Fruit fly (Drosophila melanogaster) whole organism, embryonic: ENCODE data around the gene CG13392.

Experiments used
- Aef1 ChIP-seq: fragments of 200-800 bp; sonication (Bioruptor generic); IDR thresholded peaks from 3 replicates; pipeline ENCODE4 v1.3.6; 2022; ENCODE audit warnings: missing biosample characterization, missing genetic modification characterization
- Awh ChIP-seq: fragments of 200-800 bp; sonication (Bioruptor generic); IDR thresholded peaks from 2 replicates; pipeline ENCODE4, ENCODE4 v1.3.6; 2022; ENCODE audit warnings: missing biosample characterization, missing genetic modification characterization
- Blimp-1 ChIP-seq: fragments of 200-800 bp; sonication (Bioruptor generic); optimal IDR thresholded peaks from 3 replicates; lab custom pipeline; 2018; ENCODE audit warnings: missing biosample characterization, missing genetic modification characterization, mild to moderate bottlenecking, moderate library complexity, missing genetic modification reagents
- CG1024 ChIP-seq: fragments of 200-800 bp; sonication (Bioruptor generic); IDR thresholded peaks from 2 replicates; pipeline ENCODE4 v1.3.6; 2022; ENCODE audit warnings: missing biosample characterization, missing genetic modification characterization
- CG10431 ChIP-seq: fragments of 200-800 bp; sonication (Bioruptor generic); optimal IDR thresholded peaks from 3 replicates; lab custom pipeline; 2018; ENCODE audit warnings: missing biosample characterization, mild to moderate bottlenecking, missing genetic modification characterization
- CG11247 ChIP-seq: fragments of 200-800 bp; sonication (Bioruptor generic); IDR thresholded peaks from 2 replicates; pipeline ENCODE4 v1.3.6; 2022; ENCODE audit warnings: missing biosample characterization, missing genetic modification characterization
- CG12104 ChIP-seq: fragments of 200-800 bp; sonication (Bioruptor generic); optimal IDR thresholded peaks from 3 replicates; lab custom pipeline; 2016; ENCODE audit warnings: missing biosample characterization, missing genetic modification characterization
- CG12299 ChIP-seq: fragments of 200-800 bp; sonication (Bioruptor generic); optimal IDR thresholded peaks from 2 replicates; lab custom pipeline; 2018; ENCODE audit warnings: missing biosample characterization, mild to moderate bottlenecking, missing genetic modification characterization
- CG12744 ChIP-seq: fragments of 200-800 bp; sonication (Bioruptor generic); optimal IDR thresholded peaks from 2 replicates; lab custom pipeline; 2016; ENCODE audit warnings: missing biosample characterization, missing genetic modification characterization
- CG13287 ChIP-seq: fragments of 200-800 bp; sonication (Bioruptor generic); IDR thresholded peaks from 2 replicates; pipeline ENCODE4 v1.3.6; 2022; ENCODE audit warnings: missing biosample characterization, missing genetic modification characterization; ENCODE audit not compliant: partially characterized antibody
- CG13296 ChIP-seq: fragments of 200-800 bp; sonication (Bioruptor generic); optimal IDR thresholded peaks from 3 replicates; lab custom pipeline; 2018; ENCODE audit warnings: missing biosample characterization, mild to moderate bottlenecking, missing genetic modification characterization
- CG15269 ChIP-seq: fragments of 200-800 bp; sonication (Bioruptor generic); optimal IDR thresholded peaks from 2 replicates; lab custom pipeline; 2018; ENCODE audit warnings: missing biosample characterization, mild to moderate bottlenecking, missing genetic modification characterization, moderate library complexity
- CG17568 ChIP-seq: fragments of 200-800 bp; sonication (Bioruptor generic); optimal IDR thresholded peaks from 2 replicates; lab custom pipeline; 2018; ENCODE audit warnings: missing biosample characterization, mild to moderate bottlenecking, missing genetic modification characterization, moderate library complexity
- CG1792 ChIP-seq: fragments of 200-800 bp; sonication (Bioruptor generic); optimal IDR thresholded peaks from 2 replicates; lab custom pipeline; 2016; ENCODE audit warnings: missing biosample characterization, missing genetic modification characterization
- CG2116 ChIP-seq: fragments of 200-800 bp; sonication (Bioruptor generic); optimal IDR thresholded peaks from 3 replicates; lab custom pipeline; 2018; ENCODE audit warnings: missing biosample characterization, mild to moderate bottlenecking, missing genetic modification characterization
- CG2712 ChIP-seq: fragments of 200-800 bp; optimal IDR thresholded peaks from 3 replicates; lab custom pipeline; 2019; ENCODE audit warnings: missing biosample characterization, mild to moderate bottlenecking, missing genetic modification characterization, moderate library complexity
- CG31224 ChIP-seq: fragments of 200-800 bp; sonication (Bioruptor generic); IDR thresholded peaks from 2 replicates; pipeline ENCODE4 v1.3.6; 2022; ENCODE audit warnings: missing biosample characterization, missing genetic modification characterization
- CG43689 ChIP-seq: fragments of 200-800 bp; sonication (Bioruptor generic); IDR thresholded peaks from 2 replicates; pipeline ENCODE4 v1.3.6; 2022; ENCODE audit warnings: missing biosample characterization, missing genetic modification characterization
- CG4707 ChIP-seq: fragments of 200-800 bp; sonication (Bioruptor generic); optimal IDR thresholded peaks from 2 replicates; lab custom pipeline; 2018; ENCODE audit warnings: missing biosample characterization, mild to moderate bottlenecking, missing genetic modification characterization, moderate library complexity
- CG4730 ChIP-seq: fragments of 200-800 bp; sonication (Bioruptor generic); IDR thresholded peaks from 2 replicates; pipeline ENCODE4 v1.3.6; 2022; ENCODE audit warnings: missing biosample characterization, missing genetic modification characterization
- CG4854 ChIP-seq: fragments of 200-800 bp; sonication (Bioruptor generic); optimal IDR thresholded peaks from 2 replicates; lab custom pipeline; 2016; ENCODE audit warnings: missing biosample characterization, missing genetic modification characterization, inconsistent platforms
- CG6765 ChIP-seq: fragments of 200-800 bp; sonication (Bioruptor generic); optimal IDR thresholded peaks from 3 replicates; lab custom pipeline; 2017; ENCODE audit warnings: missing biosample characterization, mild to moderate bottlenecking, missing genetic modification characterization
- CG8478 ChIP-seq: fragments of >200 bp; optimal IDR thresholded peaks from 2 replicates; lab custom pipeline; 2018
- CG9437 ChIP-seq: fragments of 200-800 bp; sonication (Bioruptor generic); optimal IDR thresholded peaks from 2 replicates; lab custom pipeline; 2018; ENCODE audit warnings: missing biosample characterization, mild to moderate bottlenecking, missing genetic modification characterization
- Camta ChIP-seq: fragments of 200-800 bp; sonication (Bioruptor generic); optimal IDR thresholded peaks from 2 replicates; lab custom pipeline; 2016; ENCODE audit warnings: missing biosample characterization, missing genetic modification characterization
- Doc3 ChIP-seq: fragments of 200-800 bp; sonication (Bioruptor generic); IDR thresholded peaks from 3 replicates; pipeline ENCODE4 v1.3.6; 2022; ENCODE audit warnings: missing biosample characterization, missing genetic modification characterization; ENCODE audit not compliant: partially characterized antibody
- Dp ChIP-seq: fragments of 200-800 bp; sonication (Bioruptor generic); optimal IDR thresholded peaks from 2 replicates; lab custom pipeline; 2018; ENCODE audit warnings: missing biosample characterization, mild to moderate bottlenecking, missing genetic modification characterization, moderate library complexity
- Eip74EF ChIP-seq, 2 experiments: fragments of 200-800 bp in 1 of 2; fragments of >200 bp in 1 of 2; sonication (Bioruptor generic) in 1 of 2; optimal IDR thresholded peaks; 2 replicates each; lab custom pipeline; 2017 to 2019; ENCODE audit warnings: missing biosample characterization in 2 of 2, missing genetic modification characterization in 2 of 2, mild to moderate bottlenecking in 1 of 2, moderate library complexity in 1 of 2
- HLH3B ChIP-seq: fragments of 200-800 bp; sonication (Bioruptor generic); IDR thresholded peaks from 2 replicates; pipeline ENCODE4 v1.3.6; 2022; ENCODE audit warnings: missing biosample characterization, missing genetic modification characterization
- HLH54F ChIP-seq: fragments of 200-800 bp; sonication (Bioruptor generic); optimal IDR thresholded peaks from 3 replicates; lab custom pipeline; 2016; ENCODE audit warnings: missing biosample characterization, missing genetic modification characterization
- Lpt ChIP-seq: fragments of >200 bp; optimal IDR thresholded peaks from 2 replicates; lab custom pipeline; 2018; ENCODE audit warnings: missing biosample characterization, missing genetic modification characterization
- NK7.1 ChIP-seq: fragments of 200-800 bp; sonication (Bioruptor generic); optimal IDR thresholded peaks from 3 replicates; lab custom pipeline; 2016; ENCODE audit warnings: missing biosample characterization, missing genetic modification characterization
- Nf-YA ChIP-seq: fragments of 200-800 bp; sonication (Bioruptor generic); IDR thresholded peaks from 2 replicates; pipeline ENCODE4 v1.3.6; 2022; ENCODE audit warnings: missing biosample characterization, missing genetic modification characterization
- btn ChIP-seq: fragments of 200-800 bp; sonication (Bioruptor generic); optimal IDR thresholded peaks from 2 replicates; lab custom pipeline; 2016; ENCODE audit warnings: missing biosample characterization, missing genetic modification characterization
- cg ChIP-seq: fragments of 200-800 bp; sonication (Bioruptor generic); optimal IDR thresholded peaks from 3 replicates; lab custom pipeline; 2019; ENCODE audit warnings: missing biosample characterization, mild to moderate bottlenecking, missing genetic modification characterization, moderate library complexity
- da ChIP-seq: fragments of 200-800 bp; sonication (Bioruptor generic); optimal IDR thresholded peaks from 2 replicates; lab custom pipeline; 2016; ENCODE audit warnings: missing biosample characterization, missing genetic modification characterization
- dysf ChIP-seq: fragments of 200-800 bp; sonication (Bioruptor generic); IDR thresholded peaks from 3 replicates; pipeline ENCODE4 v1.3.6; 2022; ENCODE audit warnings: missing biosample characterization, missing genetic modification characterization
- fd102C ChIP-seq: fragments of 200-800 bp; sonication (Bioruptor generic); optimal IDR thresholded peaks from 2 replicates; lab custom pipeline; 2018; ENCODE audit warnings: missing biosample characterization, mild to moderate bottlenecking, missing genetic modification characterization, moderate library complexity
- her ChIP-seq: fragments of 200-800 bp; sonication (Bioruptor generic); optimal IDR thresholded peaks from 2 replicates; lab custom pipeline; 2016; ENCODE audit warnings: missing biosample characterization, missing genetic modification characterization
- hkb ChIP-seq, 2 experiments: fragments of 200-800 bp in 1 of 2; fragments of >200 bp in 1 of 2; sonication (Bioruptor generic) in 1 of 2; IDR thresholded peaks in 1 of 2; optimal IDR thresholded peaks in 1 of 2; 2 replicates each; pipeline versions ENCODE4 v1.3.6 to Lab custom; 2017 to 2022; ENCODE audit warnings: missing biosample characterization in 1 of 2, missing genetic modification characterization in 1 of 2
- ind ChIP-seq: fragments of 200-800 bp; sonication (Bioruptor generic); optimal IDR thresholded peaks from 3 replicates; lab custom pipeline; 2016; ENCODE audit warnings: missing biosample characterization, missing genetic modification characterization
- inv ChIP-seq: fragments of 200-800 bp; sonication (Bioruptor generic); IDR thresholded peaks from 2 replicates; pipeline ENCODE4 v1.3.6; 2022; ENCODE audit warnings: missing biosample characterization, missing genetic modification characterization; ENCODE audit not compliant: partially characterized antibody
- maf-S ChIP-seq: fragments of 200-800 bp; sonication (Bioruptor generic); optimal IDR thresholded peaks from 2 replicates; lab custom pipeline; 2016; ENCODE audit warnings: missing biosample characterization, missing genetic modification characterization
- sc ChIP-seq, 3 experiments: fragments of >200 bp in 2 of 3; fragments of 200-800 bp in 1 of 3; sonication (Bioruptor generic) in 1 of 3; optimal IDR thresholded peaks; 2 replicates in 2 of 3; 3 replicates in 1 of 3; lab custom pipeline; 2017; ENCODE audit warnings: mild to moderate bottlenecking in 1 of 3, missing biosample characterization in 1 of 3, missing genetic modification characterization in 1 of 3, missing genetic modification reagents in 1 of 3
- sim ChIP-seq: fragments of 200-800 bp; sonication (Bioruptor generic); IDR thresholded peaks from 2 replicates; pipeline ENCODE4 v1.3.6; 2022; ENCODE audit warnings: missing biosample characterization, missing genetic modification characterization
- sqz ChIP-seq: fragments of 200-800 bp; sonication (Bioruptor generic); optimal IDR thresholded peaks from 3 replicates; lab custom pipeline; 2018; ENCODE audit warnings: missing biosample characterization, mild to moderate bottlenecking, missing genetic modification characterization
- tin ChIP-seq: fragments of 200-800 bp; sonication (Bioruptor generic); optimal IDR thresholded peaks from 3 replicates; lab custom pipeline; 2016; ENCODE audit warnings: missing biosample characterization, missing genetic modification characterization
- zen2 ChIP-seq: fragments of 200-800 bp; sonication (Bioruptor generic); IDR thresholded peaks from 3 replicates; pipeline ENCODE4 v1.3.6; 2022; ENCODE audit warnings: missing biosample characterization, missing genetic modification characterization; ENCODE audit not compliant: partially characterized antibody

The CG13392 gene

DNA sequence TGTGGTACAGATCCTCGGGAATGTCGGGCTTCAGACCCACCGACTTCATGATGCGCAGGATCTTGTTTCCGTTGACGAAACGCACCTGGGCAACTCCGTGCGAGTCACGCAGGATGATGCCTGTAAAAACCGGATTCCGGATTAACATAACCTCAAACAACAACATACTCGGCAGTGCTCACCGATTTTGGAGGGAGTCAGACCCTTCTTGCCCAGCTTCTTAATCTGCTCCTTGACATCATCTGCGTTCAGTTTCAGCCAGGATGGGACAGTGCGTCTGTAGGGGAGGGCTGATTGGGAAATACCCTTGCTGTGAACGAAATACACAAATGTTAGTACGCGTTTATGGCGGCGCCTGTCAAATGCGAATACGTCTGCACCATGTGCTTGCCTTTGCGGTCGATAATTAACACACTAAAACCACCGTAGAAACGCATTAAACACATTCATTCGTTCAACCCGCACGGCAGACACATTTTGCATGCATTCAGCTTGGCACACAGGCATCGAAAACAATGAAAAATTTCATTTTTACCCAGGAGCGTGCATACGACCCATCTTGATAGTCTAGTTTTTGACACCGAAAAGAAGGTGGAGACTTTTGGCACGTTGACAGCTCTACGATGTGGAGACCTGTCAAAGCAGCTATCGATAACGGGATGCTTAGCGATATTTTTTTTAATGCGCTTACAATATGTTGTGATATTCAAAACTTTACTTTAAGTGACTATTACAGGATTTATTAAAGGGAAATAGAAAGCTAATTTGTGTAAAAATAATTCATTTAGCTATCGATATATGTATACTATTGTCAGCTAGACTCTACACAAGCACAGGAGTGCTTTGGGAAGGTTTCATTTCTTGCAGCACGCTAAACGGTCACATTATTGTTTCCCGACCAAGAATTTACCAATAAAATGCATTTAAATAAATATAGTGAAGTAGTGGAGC is 18.3 kb downstream of the CG13392 start, which contains the start of the genes RpS13 and CSN8 (continued):
- no peak for TF ChIP-seq HLH3B (GFP tag; lab: Robert Waterston, UW)
- TF ChIP-seq CG1024: no peak
- no peak for TF ChIP-seq CG15269 (tag; lab: Kevin White, UChicago)
- TF ChIP-seq CG13296 (GFP tag; lab: Kevin White, UChicago): peak; percentile 38
- TF ChIP-seq Awh (GFP tag; lab: Robert Waterston, UW): no peak
- no peak for TF ChIP-seq Lpt (GFP tag; lab: Kevin White, UChicago)
- TF ChIP-seq CG8478: no peak
- TF ChIP-seq CG10431: no peak
- no peak for TF ChIP-seq CG4854 (GFP tag; lab: Kevin White, UChicago)
- TF ChIP-seq CG2116 (GFP tag; lab: Kevin White, UChicago): peak; percentile 98
- no peak for TF ChIP-seq hkb (optimal IDR thresholded peaks at IDR 0.05; lab: Kevin White, UChicago)
- 0 out of 2 replicates have a peak, but pooled peaks have one; percentile 12 for TF ChIP-seq hkb (GFP tag; IDR thresholded peaks at IDR 0.05; lab: Robert Waterston, UW)
- no peak for TF ChIP-seq NK7.1
- TF ChIP-seq tin (GFP tag; lab: Kevin White, UChicago): no peak
- TF ChIP-seq sqz (GFP tag; lab: Kevin White, UChicago): peak; percentile 28
- TF ChIP-seq zen2: peak; percentile 87; the same call in 2 of the 3 replicates
- peak; percentile 34 for TF ChIP-seq Dp (GFP tag; lab: Kevin White, UChicago)
- TF ChIP-seq CG11247 (GFP tag; lab: Robert Waterston, UW): no peak
- no peak for TF ChIP-seq fd102C (GFP tag; lab: Kevin White, UChicago)
- no peak for TF ChIP-seq HLH54F (GFP tag; lab: Kevin White, UChicago)
- TF ChIP-seq sc (optimal IDR thresholded peaks at IDR 0.05; lab: Kevin White, UChicago): no peak
- no peak for TF ChIP-seq sc (GFP tag; optimal IDR thresholded peaks at IDR 0.05; lab: Kevin White, UChicago)
- no peak for TF ChIP-seq CG1792
- no peak for TF ChIP-seq ind (GFP tag; lab: Kevin White, UChicago)
- peak; percentile 56 for TF ChIP-seq CG12299 (tag; lab: Kevin White, UChicago)
- no peak for TF ChIP-seq CG12744 (GFP tag; lab: Kevin White, UChicago)
- TF ChIP-seq Aef1 (GFP tag; lab: Robert Waterston, UW): no peak
- no peak for TF ChIP-seq CG4730 (GFP tag; lab: Robert Waterston, UW)
- no peak for TF ChIP-seq CG9437 (GFP tag; lab: Kevin White, UChicago)
- peak; percentile 93 for TF ChIP-seq Doc3 (GFP tag; lab: Robert Waterston, UW)
- TF ChIP-seq CG17568: peak; percentile 33
- no peak for TF ChIP-seq CG12104 (GFP tag; lab: Kevin White, UChicago)
- peak; percentile 33 for TF ChIP-seq CG2712 (tag; lab: Kevin White, UChicago)
- TF ChIP-seq cg (GFP tag; lab: Kevin White, UChicago): peak; percentile 16
- no peak for TF ChIP-seq Camta (GFP tag; lab: Kevin White, UChicago)
- TF ChIP-seq Blimp-1: no peak
- no peak for TF ChIP-seq CG43689 (GFP tag; lab: Robert Waterston, UW)
- TF ChIP-seq maf-S (GFP tag; lab: Kevin White, UChicago): peak; percentile 22
- TF ChIP-seq da (GFP tag; lab: Kevin White, UChicago): no peak
- TF ChIP-seq Eip74EF (GFP tag; optimal IDR thresholded peaks at IDR 0.05; lab: Kevin White, UChicago): no peak
- no peak for TF ChIP-seq sim (GFP tag; lab: Robert Waterston, UW)
- TF ChIP-seq CG6765 (GFP tag; lab: Kevin White, UChicago): peak; percentile 59
- TF ChIP-seq CG4707 (GFP tag; lab: Kevin White, UChicago): no peak
- peak; percentile 88 for TF ChIP-seq inv (GFP tag; lab: Robert Waterston, UW)
- TF ChIP-seq CG13287 (GFP tag; lab: Robert Waterston, UW): peak; percentile 96
- no peak for TF ChIP-seq btn (GFP tag; lab: Kevin White, UChicago)
- TF ChIP-seq dysf (GFP tag; lab: Robert Waterston, UW): no peak
- TF ChIP-seq her (GFP tag; lab: Kevin White, UChicago): no peak
- TF ChIP-seq CG31224 (GFP tag; lab: Robert Waterston, UW): no peak
- TF ChIP-seq Nf-YA (GFP tag; lab: Robert Waterston, UW): no peak
